Worm (Caenorhabditis elegans): Measurements from ENCODE around the gene nspc-17.

DNA sequence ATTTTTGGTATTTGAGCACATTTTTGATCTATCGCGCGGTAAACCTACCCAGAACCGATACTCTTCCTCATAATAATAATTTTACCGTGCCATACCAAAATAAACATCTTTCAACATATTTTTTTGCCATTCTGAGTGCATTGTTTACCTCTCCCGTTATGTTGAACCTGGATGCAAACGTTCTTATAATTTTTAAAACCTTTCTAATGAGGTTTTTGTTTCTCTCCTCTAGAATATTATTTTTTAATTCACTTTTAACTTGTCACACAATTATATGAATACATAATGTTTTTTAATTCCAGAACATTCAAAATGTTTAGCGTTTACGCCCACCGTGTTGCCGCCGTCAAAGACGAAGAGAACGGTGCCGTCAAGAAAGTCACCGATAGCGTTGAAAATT is 20.6 kb upstream of the nspc-17 start, which contains the start of gene enri-2:
- no peak for TF ChIP-seq C38D4.7 (GFP tag; optimal IDR thresholded peaks at IDR 0.05)
- no peak for TF ChIP-seq pqm-1 (tag; optimal IDR thresholded peaks at IDR 0.05)
- no peak for TF ChIP-seq ztf-16 (tag; optimal IDR thresholded peaks at IDR 0.05)
- no peak for TF ChIP-seq fkh-10 (GFP tag; optimal IDR thresholded peaks at IDR 0.05)
